Fruit fly (Drosophila melanogaster) whole organism, embryonic: ENCODE data around the gene RpS15Aa.
A peak's percentile ranks its signal among the peaks of the same experiment; 100 is the strongest.

Experiments used
- Adf1 ChIP-seq: fragments of 200-800 bp; sonication (Bioruptor generic); IDR thresholded peaks from 2 replicates; pipeline ENCODE4 v1.3.6; 2022; ENCODE audit warnings: missing biosample characterization, missing genetic modification characterization
- Atf3 ChIP-seq: fragments of 200-800 bp; sonication (Bioruptor generic); optimal IDR thresholded peaks from 3 replicates; lab custom pipeline; 2016; ENCODE audit warnings: missing biosample characterization, missing genetic modification characterization
- BEAF-32 ChIP-seq: fragments of 200-800 bp; sonication (Bioruptor generic); optimal IDR thresholded peaks from 3 replicates; lab custom pipeline; 2017; ENCODE audit warnings: missing biosample characterization, missing genetic modification characterization, mild to moderate bottlenecking, moderate library complexity, missing genetic modification reagents
- Bdp1 ChIP-seq: fragments of 200-800 bp; sonication (Bioruptor generic); optimal IDR thresholded peaks from 3 replicates; lab custom pipeline; 2016; ENCODE audit warnings: missing biosample characterization, missing genetic modification characterization
- CG1024 ChIP-seq: fragments of 200-800 bp; sonication (Bioruptor generic); IDR thresholded peaks from 2 replicates; pipeline ENCODE4 v1.3.6; 2022; ENCODE audit warnings: missing biosample characterization, missing genetic modification characterization
- CG10274 ChIP-seq: fragments of 200-800 bp; sonication (Bioruptor generic); optimal IDR thresholded peaks from 3 replicates; lab custom pipeline; 2017; ENCODE audit warnings: missing biosample characterization, mild to moderate bottlenecking, missing genetic modification characterization
- CG10462 ChIP-seq: fragments of 200-800 bp; sonication (Bioruptor generic); optimal IDR thresholded peaks from 2 replicates; lab custom pipeline; 2016; ENCODE audit warnings: missing biosample characterization, missing genetic modification characterization
- CG10565 ChIP-seq: fragments of 200-800 bp; sonication (Bioruptor generic); optimal IDR thresholded peaks from 3 replicates; lab custom pipeline; 2016; ENCODE audit warnings: missing biosample characterization, mild to moderate bottlenecking, missing genetic modification characterization
- CG10979 ChIP-seq: fragments of 200-800 bp; sonication (Bioruptor generic); optimal IDR thresholded peaks from 2 replicates; lab custom pipeline; 2018; ENCODE audit warnings: missing biosample characterization, mild to moderate bottlenecking, missing genetic modification characterization, moderate library complexity
- CG11247 ChIP-seq: fragments of 200-800 bp; sonication (Bioruptor generic); IDR thresholded peaks from 2 replicates; pipeline ENCODE4 v1.3.6; 2022; ENCODE audit warnings: missing biosample characterization, missing genetic modification characterization
- CG12236 ChIP-seq: fragments of 200-800 bp; sonication (Bioruptor generic); optimal IDR thresholded peaks from 2 replicates; lab custom pipeline; 2016; ENCODE audit warnings: missing biosample characterization, missing genetic modification characterization
- CG12391 ChIP-seq: fragments of 200-800 bp; sonication (Bioruptor generic); optimal IDR thresholded peaks from 3 replicates; lab custom pipeline; 2018; ENCODE audit warnings: missing biosample characterization, mild to moderate bottlenecking, missing genetic modification characterization, moderate library complexity
- CG15011 ChIP-seq: fragments of 200-800 bp; sonication (Bioruptor generic); optimal IDR thresholded peaks from 3 replicates; lab custom pipeline; 2018; ENCODE audit warnings: missing biosample characterization, mild to moderate bottlenecking, missing genetic modification characterization
- CG15073 ChIP-seq: fragments of 200-800 bp; sonication (Bioruptor generic); optimal IDR thresholded peaks from 2 replicates; lab custom pipeline; 2016; ENCODE audit warnings: missing biosample characterization, missing genetic modification characterization
- CG15479 ChIP-seq: fragments of 200-800 bp; sonication (Bioruptor generic); optimal IDR thresholded peaks from 3 replicates; lab custom pipeline; 2019; ENCODE audit warnings: missing biosample characterization, mild to moderate bottlenecking, missing genetic modification characterization, moderate library complexity
- CG1602 ChIP-seq: fragments of 200-800 bp; sonication (Bioruptor generic); optimal IDR thresholded peaks from 3 replicates; lab custom pipeline; 2016; ENCODE audit warnings: missing biosample characterization, missing genetic modification characterization
- CG1603 ChIP-seq: fragments of 200-800 bp; sonication (Bioruptor generic); optimal IDR thresholded peaks from 2 replicates; lab custom pipeline; 2019; ENCODE audit warnings: missing biosample characterization, mild to moderate bottlenecking, missing genetic modification characterization, moderate library complexity
- CG18619 ChIP-seq: fragments of 200-800 bp; sonication (Bioruptor generic); optimal IDR thresholded peaks from 3 replicates; lab custom pipeline; 2017; ENCODE audit warnings: missing biosample characterization, mild to moderate bottlenecking, missing genetic modification characterization
- CG7357 ChIP-seq: fragments of 200-800 bp; sonication (Bioruptor generic); IDR thresholded peaks from 3 replicates; pipeline ENCODE4 v1.3.6; 2022; ENCODE audit warnings: missing biosample characterization, missing genetic modification characterization
- CG7963 ChIP-seq: fragments of 200-800 bp; sonication (Bioruptor generic); IDR thresholded peaks from 3 replicates; pipeline ENCODE4 v1.3.6; 2022; ENCODE audit warnings: missing biosample characterization, missing genetic modification characterization; ENCODE audit not compliant: partially characterized antibody
- CG8359 ChIP-seq: fragments of 200-800 bp; sonication (Bioruptor generic); optimal IDR thresholded peaks from 2 replicates; lab custom pipeline; 2017; ENCODE audit warnings: missing biosample characterization, mild to moderate bottlenecking, missing genetic modification characterization, borderline replicate concordance
- CG8388 ChIP-seq: fragments of 200-800 bp; sonication (Bioruptor generic); optimal IDR thresholded peaks from 2 replicates; lab custom pipeline; 2019; ENCODE audit warnings: missing biosample characterization, mild to moderate bottlenecking, missing genetic modification characterization, moderate library complexity
- CG9797 ChIP-seq: fragments of 200-800 bp; sonication (Bioruptor generic); optimal IDR thresholded peaks from 3 replicates; lab custom pipeline; 2018; ENCODE audit warnings: missing biosample characterization, mild to moderate bottlenecking, missing genetic modification characterization
- Dll ChIP-seq: fragments of 200-800 bp; sonication (Bioruptor generic); IDR thresholded peaks from 4 replicates; pipeline ENCODE4 v1.3.6; 2022; ENCODE audit warnings: missing biosample characterization, missing genetic modification characterization; ENCODE audit not compliant: partially characterized antibody
- Dp ChIP-seq: fragments of 200-800 bp; sonication (Bioruptor generic); optimal IDR thresholded peaks from 2 replicates; lab custom pipeline; 2018; ENCODE audit warnings: missing biosample characterization, mild to moderate bottlenecking, missing genetic modification characterization, moderate library complexity
- Fer1 ChIP-seq: fragments of 200-800 bp; sonication (Bioruptor generic); optimal IDR thresholded peaks from 2 replicates; lab custom pipeline; 2017; ENCODE audit warnings: missing biosample characterization, mild to moderate bottlenecking, missing genetic modification characterization
- Gsc ChIP-seq: fragments of 200-800 bp; sonication (Bioruptor generic); IDR thresholded peaks from 2 replicates; pipeline ENCODE4 v1.3.6; 2022; ENCODE audit warnings: missing biosample characterization, missing genetic modification characterization
- HLH54F ChIP-seq: fragments of 200-800 bp; sonication (Bioruptor generic); optimal IDR thresholded peaks from 3 replicates; lab custom pipeline; 2016; ENCODE audit warnings: missing biosample characterization, missing genetic modification characterization
- Lim3 ChIP-seq: fragments of 200-800 bp; sonication (Bioruptor generic); IDR thresholded peaks from 2 replicates; pipeline ENCODE4 v1.3.6; 2022; ENCODE audit warnings: missing biosample characterization, missing genetic modification characterization
- Mrtf ChIP-seq: fragments of 200-800 bp; sonication (Bioruptor generic); IDR thresholded peaks from 3 replicates; pipeline ENCODE4 v1.3.6; 2022; ENCODE audit warnings: missing biosample characterization, missing genetic modification characterization
- Rfx ChIP-seq: fragments of 200-800 bp; sonication (Bioruptor generic); IDR thresholded peaks from 2 replicates; pipeline ENCODE4 v1.3.6; 2022; ENCODE audit warnings: missing biosample characterization, missing genetic modification characterization
- Sox102F ChIP-seq: fragments of 200-800 bp; sonication (Bioruptor generic); optimal IDR thresholded peaks from 2 replicates; lab custom pipeline; 2018; ENCODE audit warnings: missing biosample characterization, mild to moderate bottlenecking, missing genetic modification characterization, moderate library complexity
- Ssrp ChIP-seq: fragments of 200-800 bp; sonication (Bioruptor generic); optimal IDR thresholded peaks from 2 replicates; lab custom pipeline; 2018; ENCODE audit warnings: missing biosample characterization, mild to moderate bottlenecking, missing genetic modification characterization, moderate library complexity
- ap ChIP-seq: fragments of 200-800 bp; sonication (Bioruptor generic); IDR thresholded peaks from 2 replicates; pipeline ENCODE4 v1.3.6; 2022; ENCODE audit warnings: missing biosample characterization, missing genetic modification characterization
- bab2 ChIP-seq: fragments of 200-800 bp; sonication (Bioruptor generic); optimal IDR thresholded peaks from 2 replicates; lab custom pipeline; 2016; ENCODE audit warnings: missing biosample characterization, missing genetic modification characterization
- dmrt11E ChIP-seq: fragments of 200-800 bp; sonication (Bioruptor generic); optimal IDR thresholded peaks from 3 replicates; lab custom pipeline; 2018; ENCODE audit warnings: missing biosample characterization, mild to moderate bottlenecking, missing genetic modification characterization, moderate library complexity
- emc ChIP-seq: fragments of 200-800 bp; sonication (Bioruptor generic); optimal IDR thresholded peaks from 2 replicates; lab custom pipeline; 2016; ENCODE audit warnings: missing biosample characterization, missing genetic modification characterization
- gem ChIP-seq: fragments of 200-800 bp; sonication (Bioruptor generic); optimal IDR thresholded peaks from 2 replicates; lab custom pipeline; 2019; ENCODE audit warnings: missing biosample characterization, mild to moderate bottlenecking, missing genetic modification characterization, moderate library complexity
- grau ChIP-seq: fragments of 200-800 bp; optimal IDR thresholded peaks from 3 replicates; lab custom pipeline; 2019; ENCODE audit warnings: missing biosample characterization, mild to moderate bottlenecking, missing genetic modification characterization, moderate library complexity
- her ChIP-seq: fragments of 200-800 bp; sonication (Bioruptor generic); optimal IDR thresholded peaks from 2 replicates; lab custom pipeline; 2016; ENCODE audit warnings: missing biosample characterization, missing genetic modification characterization
- kah ChIP-seq: fragments of 200-800 bp; sonication (Bioruptor generic); optimal IDR thresholded peaks from 2 replicates; lab custom pipeline; 2018; ENCODE audit warnings: missing biosample characterization, mild to moderate bottlenecking, missing genetic modification characterization
- lmd ChIP-seq: fragments of 200-800 bp; sonication (Bioruptor generic); IDR thresholded peaks from 2 replicates; pipeline ENCODE4 v1.3.6; 2022; ENCODE audit warnings: missing biosample characterization, missing genetic modification characterization
- mirr ChIP-seq: fragments of 200-800 bp; sonication (Bioruptor generic); optimal IDR thresholded peaks from 3 replicates; lab custom pipeline; 2018; ENCODE audit warnings: missing biosample characterization, mild to moderate bottlenecking, missing genetic modification characterization
- prd ChIP-seq, 3 experiments: fragments of >200 bp in 2 of 3; fragments of 200-800 bp in 1 of 3; sonication (Bioruptor generic) in 1 of 3; optimal IDR thresholded peaks in 2 of 3; IDR thresholded peaks in 1 of 3; 2 replicates in 2 of 3; 3 replicates in 1 of 3; pipeline versions ENCODE4 v1.3.6 to Lab custom; 2017 to 2022; ENCODE audit warnings: missing biosample characterization in 1 of 3, missing genetic modification characterization in 1 of 3
- sna ChIP-seq: fragments of 200-800 bp; sonication (Bioruptor generic); IDR thresholded peaks from 2 replicates; pipeline ENCODE4 v1.3.6; 2022; ENCODE audit warnings: missing biosample characterization, missing genetic modification characterization; ENCODE audit not compliant: partially characterized antibody
- usp ChIP-seq: fragments of >200 bp; optimal IDR thresholded peaks from 2 replicates; lab custom pipeline; 2017; ENCODE audit warnings: missing biosample characterization, missing genetic modification characterization
- zen2 ChIP-seq: fragments of 200-800 bp; sonication (Bioruptor generic); IDR thresholded peaks from 3 replicates; pipeline ENCODE4 v1.3.6; 2022; ENCODE audit warnings: missing biosample characterization, missing genetic modification characterization; ENCODE audit not compliant: partially characterized antibody

The RpS15Aa gene

DNA sequence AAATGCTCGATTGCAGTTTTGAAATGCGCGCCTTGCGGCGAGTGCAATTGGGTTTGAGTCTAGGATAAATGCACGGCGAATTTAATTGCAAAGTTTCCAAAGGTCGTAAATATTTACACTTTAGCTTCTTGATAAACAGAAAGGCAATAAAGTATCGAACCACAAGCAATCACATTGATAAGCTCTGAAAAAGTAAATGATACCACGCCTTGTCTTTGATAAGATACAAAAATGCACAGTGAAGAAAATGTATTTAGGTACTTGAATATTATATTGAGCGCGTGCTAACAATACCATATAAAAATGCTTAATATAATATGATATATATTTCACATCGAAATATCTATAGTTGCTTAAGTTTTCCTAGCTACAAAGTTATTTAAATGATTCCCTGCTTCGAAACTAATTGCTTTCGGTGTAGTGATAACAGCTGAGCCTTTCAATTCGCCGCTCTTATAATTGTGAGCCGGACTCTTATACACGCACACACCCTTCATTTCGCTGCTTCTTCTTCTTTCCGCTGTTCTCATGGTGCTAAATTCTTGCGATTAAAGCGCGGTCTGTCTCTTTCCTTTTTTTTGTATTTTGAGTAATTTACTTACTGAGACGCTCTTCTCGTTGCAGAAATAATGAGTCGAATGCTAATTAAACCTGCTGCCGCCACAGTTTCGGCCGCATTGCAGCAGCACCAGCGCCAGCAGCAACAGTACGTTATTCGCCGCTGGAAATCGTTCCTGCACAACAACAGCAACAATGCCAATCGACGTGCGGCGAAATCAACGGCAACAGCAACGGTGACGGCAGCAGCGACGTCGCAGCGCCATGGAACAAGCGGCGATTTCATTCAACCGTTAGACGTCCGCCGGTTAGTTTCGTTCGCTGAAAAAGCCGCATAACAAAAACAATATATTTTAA is 36.0 kb upstream of the RpS15Aa start (continued):
- TF ChIP-seq CG1602 (GFP tag; lab: Kevin White, UChicago) (peak; percentile 80), CG18619 (peak; percentile 85), Mrtf (GFP tag; lab: Robert Waterston, UW) (peak; percentile 56; the same call in 1 of the 3 replicates), Rfx (peak; percentile 89), CG10462 (GFP tag; lab: Kevin White, UChicago) (peak; percentile 57), CG11247 (GFP tag; lab: Robert Waterston, UW) (peak; percentile 65), sna (no peak), CG7357 (GFP tag; lab: Robert Waterston, UW) (peak; percentile 61; the same call in 1 of the 3 replicates), gem (peak; percentile 94), grau (tag; lab: Kevin White, UChicago) (peak; percentile 88), Bdp1 (GFP tag; lab: Kevin White, UChicago) (peak; percentile 35), lmd (peak; percentile 81), kah (GFP tag; lab: Kevin White, UChicago) (peak; percentile 58), CG12236 (GFP tag; lab: Kevin White, UChicago) (no peak), Fer1 (GFP tag; lab: Kevin White, UChicago) (peak; percentile 86), Lim3 (GFP tag; lab: Robert Waterston, UW) (0 out of 2 replicates have a peak, but pooled peaks have one; percentile 34), HLH54F (GFP tag; lab: Kevin White, UChicago) (peak; percentile 26), emc (no peak), Adf1 (GFP tag; lab: Robert Waterston, UW) (peak; percentile 92), CG7963 (GFP tag; lab: Robert Waterston, UW) (no peak), bab2 (GFP tag; lab: Kevin White, UChicago) (peak; percentile 36), CG8388 (peak; percentile 88), zen2 (GFP tag; lab: Robert Waterston, UW) (no peak), usp (GFP tag; lab: Kevin White, UChicago) (no peak), her (GFP tag; lab: Kevin White, UChicago) (no peak), BEAF-32 (GFP tag; lab: Kevin White, UChicago) (peak; percentile 5), CG9797 (GFP tag; lab: Kevin White, UChicago) (no peak), CG1603 (tag; lab: Kevin White, UChicago) (peak; percentile 74), CG10274 (GFP tag; lab: Kevin White, UChicago) (peak; percentile 34), Sox102F (peak; percentile 89), mirr (GFP tag; lab: Kevin White, UChicago) (peak; percentile 50), Gsc (GFP tag; lab: Robert Waterston, UW) (no peak), CG15479 (GFP tag; lab: Kevin White, UChicago) (peak; percentile 32), Dll (GFP tag; lab: Robert Waterston, UW) (no peak), CG15073 (GFP tag; lab: Kevin White, UChicago) (peak; percentile 39), prd (optimal IDR thresholded peaks at IDR 0.05; lab: Kevin White, UChicago) (no peak), prd (GFP tag; IDR thresholded peaks at IDR 0.05; lab: Robert Waterston, UW) (peak; percentile 82), ap (GFP tag; lab: Robert Waterston, UW) (peak; percentile 64), CG1024 (peak; percentile 61; the same call in 1 of the 2 replicates), CG12391 (tag; lab: Kevin White, UChicago) (peak; percentile 93), Ssrp (tag; lab: Kevin White, UChicago) (peak; percentile 81), Dp (GFP tag; lab: Kevin White, UChicago) (peak; percentile 79), Atf3 (GFP tag; lab: Kevin White, UChicago) (no peak), CG10979 (peak; percentile 81), CG15011 (GFP tag; lab: Kevin White, UChicago) (peak; percentile 74), dmrt11E (tag; lab: Kevin White, UChicago) (peak; percentile 93), CG10565 (peak; percentile 13), CG8359 (GFP tag; lab: Kevin White, UChicago) (no peak)
